ENCODE assay signal across 1 worm cellular context in the genomic region with DNA sequence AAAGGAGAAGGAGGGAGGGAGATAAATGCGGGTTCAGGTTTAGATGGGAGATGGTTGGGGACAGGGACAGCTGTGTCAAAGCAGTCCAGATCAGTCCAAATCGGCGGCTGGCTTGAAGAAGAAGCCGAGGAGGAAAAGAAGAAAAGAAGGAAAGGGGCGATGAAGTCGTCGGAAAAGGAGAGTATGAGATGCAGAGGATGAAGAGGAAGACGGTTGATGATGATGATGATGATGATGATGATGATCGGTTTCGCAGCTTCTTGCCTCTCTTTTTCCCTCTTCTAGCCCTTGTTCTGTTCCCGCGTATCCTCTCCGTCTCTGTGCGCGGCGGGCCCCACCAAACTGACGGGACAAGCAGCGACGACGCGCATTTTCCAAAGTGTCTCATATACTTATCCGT.
TF ChIP-seq lines count a peak whose summit lies in the region.

No protein-coding gene starts in this region.

TF ChIP-seq in whole organism, L4 larva, 104 proteins besides CTCF, POLR2A, EP300 and RAD21 (continued from another document):
- TF ChIP-seq Y105C5A.15 (GFP tag; IDR thresholded peaks at IDR 0.05; lab: Robert Waterston, UW) (no peak), nhr-76 (tag; optimal IDR thresholded peaks at IDR 0.05; lab: Kevin White, UChicago) (no peak), ces-1 (GFP tag; optimal IDR thresholded peaks at IDR 0.05; lab: Kevin White, UChicago) (no peak), set-16 (GFP tag; IDR thresholded peaks at IDR 0.05; lab: Robert Waterston, UW) (peak; percentile 62), nhr-10 (tag; optimal IDR thresholded peaks at IDR 0.05; lab: Kevin White, UChicago) (no peak), F44E2.7 (GFP tag; IDR thresholded peaks at IDR 0.05; lab: Robert Waterston, UW) (no peak)
